Worm (Caenorhabditis elegans): Measurements from ENCODE around the gene H12I13.6.

The H12I13.6 gene

DNA sequence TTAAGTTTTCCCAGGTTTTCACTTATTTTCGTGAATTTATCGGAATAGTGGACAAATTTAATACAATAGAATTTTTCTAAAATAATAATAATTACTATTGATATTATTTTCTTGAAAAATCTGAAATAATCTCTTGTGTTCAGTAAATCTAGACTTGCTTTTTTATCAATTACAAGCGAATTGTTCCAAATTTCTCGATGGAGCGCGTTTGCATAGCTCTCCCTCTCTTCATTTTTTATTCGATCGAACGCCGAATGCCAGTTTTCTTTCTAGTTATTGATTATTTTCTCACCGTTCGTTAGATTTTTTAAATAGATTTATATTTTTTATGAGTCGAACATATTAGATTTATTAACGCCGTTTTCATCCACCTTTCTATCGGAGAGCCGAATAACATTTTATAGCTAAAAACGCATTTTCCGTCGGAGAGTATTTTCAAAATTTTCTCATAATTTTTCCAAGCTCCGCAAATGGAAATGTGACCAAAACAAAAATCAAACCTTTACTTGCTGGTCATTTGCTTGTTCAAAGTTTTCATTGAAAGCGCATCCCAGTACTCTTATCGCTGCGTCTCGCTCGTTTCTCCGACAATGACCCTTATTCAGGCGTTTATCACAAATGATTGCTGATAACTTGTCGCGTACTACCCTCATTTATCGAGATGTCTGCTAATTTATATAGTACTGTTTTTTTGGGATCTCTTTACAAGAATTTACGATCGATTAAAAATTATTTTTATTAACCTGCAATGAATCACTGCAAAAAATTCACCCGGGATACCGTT, 45.1 kb downstream of the H12I13.6 start:
- TF ChIP-seq R02D3.7 (tag; optimal IDR thresholded peaks at IDR 0.05) (no peak), nhr-237 (tag; optimal IDR thresholded peaks at IDR 0.05) (no peak), pqm-1 (tag; optimal IDR thresholded peaks at IDR 0.05) (peak; percentile 66), elt-2 (tag; optimal IDR thresholded peaks at IDR 0.05) (peak; percentile 74), lin-15B (tag; optimal IDR thresholded peaks at IDR 0.05) (peak; percentile 14), snpc-4 (tag; optimal IDR thresholded peaks at IDR 0.05) (peak; percentile 40), nfya-1 (tag; optimal IDR thresholded peaks at IDR 0.05; ENCODE audit: insufficient read depth) (peak; percentile 4), pha-4 (tag; optimal IDR thresholded peaks at IDR 0.05) (peak; percentile 50)

DNA sequence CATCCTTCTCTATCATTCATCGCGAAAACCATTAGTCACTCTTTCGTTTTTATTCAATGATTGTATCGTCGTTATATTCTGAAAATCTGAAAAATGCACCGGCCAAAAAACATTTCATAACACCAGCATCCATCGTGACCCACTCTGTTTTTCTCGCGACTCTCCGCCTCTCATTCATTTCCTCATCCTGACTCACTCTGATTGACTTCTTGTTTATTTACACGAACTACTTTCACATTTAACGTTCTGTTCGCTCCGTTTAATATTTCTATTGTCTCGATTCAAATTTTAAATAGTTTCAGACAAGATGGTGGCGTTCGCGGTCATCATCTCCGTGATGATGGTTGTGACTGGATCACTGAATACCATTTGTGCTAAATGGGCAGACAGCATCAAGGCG, 45.8 kb downstream of the H12I13.6 start, which contains the start of gene C29H12.2:
Gene C29H12.2 (plus strand): TSS at position 297 of the 400 bp plus-strand sequence.
- peak; percentile 29 for TF ChIP-seq pha-4 (tag; optimal IDR thresholded peaks at IDR 0.05)
- no peak for TF ChIP-seq ZK546.5 (tag; optimal IDR thresholded peaks at IDR 0.05)

DNA sequence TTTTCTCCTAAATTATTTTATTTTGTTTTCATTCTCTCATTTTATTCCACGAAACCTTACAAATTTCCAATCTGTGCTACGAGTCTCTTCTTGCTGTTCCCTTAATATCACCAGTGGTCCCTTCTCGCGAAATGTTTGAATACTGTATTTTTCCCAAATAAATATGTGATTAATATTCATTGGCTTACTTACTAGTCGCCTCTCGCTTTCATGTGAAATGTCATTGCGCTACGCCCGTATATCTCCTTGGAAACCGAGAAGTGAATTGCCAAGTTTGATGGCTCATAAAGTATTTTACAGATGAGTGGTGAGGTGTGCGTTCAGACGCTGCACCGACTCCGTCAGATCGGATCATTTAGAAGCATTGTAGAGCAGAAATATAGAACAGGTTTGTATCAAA, 47.6 kb downstream of the H12I13.6 start, which contains the start of gene rars-2:
Gene rars-2 (plus strand): TSS at position 301 of the 400 bp plus-strand sequence.
- no peak for TF ChIP-seq lsy-12 (tag; optimal IDR thresholded peaks at IDR 0.05)
- peak; percentile 11 for TF ChIP-seq nhr-43 (tag; optimal IDR thresholded peaks at IDR 0.05; ENCODE audit: poor library complexity, severe bottlenecking)
